Worm (Caenorhabditis elegans): ENCODE data around the gene srxa-1.

The srxa-1 gene

ce11 chrV:20693968-20694367 lies 37.9 kb upstream of the srxa-1 start (continued):
- no peak for TF ChIP-seq nhr-41 (GFP tag; IDR thresholded peaks at IDR 0.05)
- peak; percentile 86 for TF ChIP-seq Y105C5A.15 (GFP tag; IDR thresholded peaks at IDR 0.05)
- TF ChIP-seq hlh-30 (tag; optimal IDR thresholded peaks at IDR 0.05; ENCODE audit: insufficient read depth): peak; percentile 0
- TF ChIP-seq nhr-237 (tag; optimal IDR thresholded peaks at IDR 0.05): no peak
- TF ChIP-seq lin-1 (GFP tag; IDR thresholded peaks at IDR 0.05): peak; percentile 81
- TF ChIP-seq F37D6.2 (tag; optimal IDR thresholded peaks at IDR 0.05): no peak
- TF ChIP-seq mep-1 (tag; optimal IDR thresholded peaks at IDR 0.05): peak; percentile 59
- peak; percentile 11 for TF ChIP-seq zfp-2 (tag; optimal IDR thresholded peaks at IDR 0.05)
- TF ChIP-seq madf-9 (GFP tag; conservative IDR thresholded peaks at IDR 0.05): peak; percentile 61; the same call in 1 of the 2 replicates
- peak; percentile 38 for TF ChIP-seq nhr-48 (tag; optimal IDR thresholded peaks at IDR 0.05)
- no peak for TF ChIP-seq mdl-1 (tag; optimal IDR thresholded peaks at IDR 0.05)
- TF ChIP-seq nhr-10 (tag; optimal IDR thresholded peaks at IDR 0.05): no peak
- TF ChIP-seq nhr-11 (tag; optimal IDR thresholded peaks at IDR 0.05): no peak
- peak; percentile 80 for TF ChIP-seq snpc-1.2 (GFP tag; IDR thresholded peaks at IDR 0.05)
- no peak for TF ChIP-seq lin-13 (GFP tag; optimal IDR thresholded peaks at IDR 0.05)
- TF ChIP-seq mes-2 (tag; optimal IDR thresholded peaks at IDR 0.05; ENCODE audit: poor library complexity, severe bottlenecking): peak; percentile 82
- peak; percentile 88 for TF ChIP-seq pha-4 (GFP tag; IDR thresholded peaks at IDR 0.05)
- TF ChIP-seq pha-4 (tag; optimal IDR thresholded peaks at IDR 0.05): no peak
- TF ChIP-seq aha-1 (tag): no peak
- no peak for TF ChIP-seq unc-130 (GFP tag; optimal IDR thresholded peaks at IDR 0.05)
- no peak for TF ChIP-seq nhr-111 (GFP tag; optimal IDR thresholded peaks at IDR 0.05)
- peak; percentile 33 for TF ChIP-seq dve-1 (tag; optimal IDR thresholded peaks at IDR 0.05; ENCODE audit: insufficient read depth)
- TF ChIP-seq mdt-29 (GFP tag; IDR thresholded peaks at IDR 0.05): peak; percentile 66
- TF ChIP-seq dmd-8 (GFP tag; IDR thresholded peaks at IDR 0.05): peak; percentile 90
- TF ChIP-seq aly-2 (tag; optimal IDR thresholded peaks at IDR 0.05): no peak
- peak; percentile 36 for TF ChIP-seq spr-3 (GFP tag; optimal IDR thresholded peaks at IDR 0.05)

- TF ChIP-seq ztf-11 (tag; optimal IDR thresholded peaks at IDR 0.05) (no peak), F44E2.7 (GFP tag; IDR thresholded peaks at IDR 0.05) (no peak), daf-16 (GFP tag; optimal IDR thresholded peaks at IDR 0.05) (no peak), daf-16 (tag; optimal IDR thresholded peaks at IDR 0.05) (no peak), aha-1 (tag) (peak; percentile 42)
These were observed 33.6 kb upstream of the srxa-1 start, which contains the start of gene F53F8.7 for ce11 chrV:20698266-20698665. Gene F53F8.7 (minus strand): TSS chrV:20698366.

ce11 chrV:20698837-20699236 lies 33.0 kb upstream of the srxa-1 start:
- peak; percentile 18 for TF ChIP-seq F49E8.2 (tag; optimal IDR thresholded peaks at IDR 0.05; ENCODE audit: borderline replicate concordance)
- peak; percentile 23 for TF ChIP-seq snpc-4 (tag; optimal IDR thresholded peaks at IDR 0.05)
- peak; percentile 9; the same call in 1 of the 2 replicates for TF ChIP-seq Y48G9A.11 (GFP tag; IDR thresholded peaks at IDR 0.05)

DNA sequence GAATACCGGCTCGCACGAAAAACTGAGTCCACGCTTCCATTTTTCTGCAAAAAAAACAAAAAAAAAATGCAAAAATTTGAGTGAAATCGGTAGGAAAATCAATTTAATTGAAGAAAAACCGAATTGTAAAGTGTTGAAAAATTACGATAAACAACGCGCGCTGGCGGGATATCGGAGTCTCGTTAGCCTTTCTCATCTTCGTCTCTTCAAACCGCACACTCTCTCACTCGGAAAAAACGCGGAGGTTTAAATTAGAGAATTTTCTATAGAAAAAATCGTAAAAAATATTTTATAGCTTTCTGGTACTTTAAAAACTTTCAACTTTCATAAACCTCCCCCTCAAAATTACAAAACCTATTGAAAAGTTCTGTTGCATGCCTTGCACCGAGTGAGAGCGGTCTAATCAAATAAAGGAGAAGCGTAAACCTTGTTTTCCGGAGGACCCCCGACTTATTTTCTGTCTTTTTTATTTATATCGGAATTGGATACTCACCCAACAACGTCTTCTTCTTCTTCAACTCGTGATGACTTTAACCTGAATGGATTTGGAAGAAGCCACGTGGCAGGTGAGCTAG lies 27.8 kb upstream of the srxa-1 start, which contains the start of the genes F53F8.5 and F53F8.6:
TSS of gene F53F8.5 (minus strand) at position 52 of the 575 bp plus-strand sequence.
TSS of gene F53F8.6 (plus strand) at position 230 of the 575 bp plus-strand sequence.
- TF ChIP-seq hlh-30 (tag; optimal IDR thresholded peaks at IDR 0.05; ENCODE audit: insufficient read depth) (peak; percentile 46), mes-2 (tag; optimal IDR thresholded peaks at IDR 0.05; ENCODE audit: poor library complexity, severe bottlenecking) (peak; percentile 74), attf-4 (tag; optimal IDR thresholded peaks at IDR 0.05) (no peak), pqm-1 (tag; optimal IDR thresholded peaks at IDR 0.05) (no peak), hmg-1.1 (GFP tag; IDR thresholded peaks at IDR 0.05) (peak; percentile 31; the same call in 1 of the 2 replicates), lsy-2 (tag; optimal IDR thresholded peaks at IDR 0.05) (peak in 1 of 2 experiments; percentile 66), Y48G9A.11 (GFP tag; IDR thresholded peaks at IDR 0.05) (peak; percentile 97), nhr-6 (tag; optimal IDR thresholded peaks at IDR 0.05) (peak; percentile 29), ces-1 (GFP tag; optimal IDR thresholded peaks at IDR 0.05) (peak; percentile 12), T20F7.1 (GFP tag; optimal IDR thresholded peaks at IDR 0.05) (peak; percentile 96), set-16 (GFP tag; IDR thresholded peaks at IDR 0.05) (no peak), dpl-1 (GFP tag; optimal IDR thresholded peaks at IDR 0.05) (peak; percentile 85), ceh-20 (GFP tag; IDR thresholded peaks at IDR 0.05) (no peak), rbr-2 (tag; optimal IDR thresholded peaks at IDR 0.05) (no peak), lin-38 (GFP tag; IDR thresholded peaks at IDR 0.05) (peak; percentile 27; the same call in 1 of the 2 replicates), mep-1 (tag; optimal IDR thresholded peaks at IDR 0.05) (peak; percentile 27), dve-1 (tag; optimal IDR thresholded peaks at IDR 0.05; ENCODE audit: insufficient read depth) (peak; percentile 53), sdz-12 (GFP tag; optimal IDR thresholded peaks at IDR 0.05) (no peak), Y75B8A.6 (GFP tag; IDR thresholded peaks at IDR 0.05) (no peak)

Measured in whole organism, L4 larva.